Worm (Caenorhabditis elegans): ENCODE results near the gene Y57G11C.30.

DNA sequence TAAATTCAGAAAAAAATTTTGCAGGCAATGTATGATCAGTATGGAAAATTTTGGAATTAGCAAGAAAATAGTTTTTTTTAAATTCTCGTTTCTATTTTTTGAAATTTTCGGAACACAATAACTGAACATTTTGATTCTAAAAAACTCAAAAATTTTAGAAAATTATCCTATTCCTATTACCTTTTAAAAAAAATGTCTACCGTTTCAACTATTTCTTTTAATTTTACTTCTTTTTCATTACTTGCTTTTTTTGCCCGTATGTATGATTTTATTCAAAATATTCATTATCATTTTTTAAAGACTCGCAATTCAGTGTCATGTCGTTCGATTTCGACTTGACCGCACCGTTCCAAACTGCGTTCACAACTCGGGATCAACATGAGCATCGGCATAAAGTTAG lies 42.6 kb downstream of the Y57G11C.30 start, which contains the start of gene atln-2:
- TF ChIP-seq fos-1 (tag; optimal IDR thresholded peaks at IDR 0.05) (no peak), zag-1 (tag; optimal IDR thresholded peaks at IDR 0.05) (no peak), ceh-82 (tag; optimal IDR thresholded peaks at IDR 0.05) (no peak), ztf-4 (tag; optimal IDR thresholded peaks at IDR 0.05) (no peak), gmeb-1 (tag; optimal IDR thresholded peaks at IDR 0.05) (no peak), lin-13 (GFP tag; optimal IDR thresholded peaks at IDR 0.05) (no peak), snpc-4 (tag; optimal IDR thresholded peaks at IDR 0.05) (no peak), unc-39 (tag; optimal IDR thresholded peaks at IDR 0.05) (no peak), ztf-11 (tag; optimal IDR thresholded peaks at IDR 0.05) (no peak), mbf-1 (tag; optimal IDR thresholded peaks at IDR 0.05) (no peak), sma-3 (GFP tag; optimal IDR thresholded peaks at IDR 0.05) (no peak), nhr-11 (tag; optimal IDR thresholded peaks at IDR 0.05) (no peak)

Data from whole organism, L2 larva.